Worm (Caenorhabditis elegans) whole organism, midembryonic: ENCODE results near the gene Y75B8A.28.

ENCODE experiments used
- T22C8.4 ChIP-seq: fragments of 200-800 bp; sonication (Bioruptor generic); IDR thresholded peaks from 2 replicates; pipeline ENCODE4 v1.3.6; 2022; ENCODE audit warnings: missing genetic modification characterization, missing compliant biosample characterization
- cog-1 ChIP-seq: sonication (generic microtip); optimal IDR thresholded peaks from 2 replicates; lab custom pipeline; 2016; ENCODE audit warnings: missing genetic modification characterization, missing compliant biosample characterization
- klf-2 ChIP-seq: fragments of 200-800 bp; sonication (Bioruptor generic); conservative IDR thresholded peaks from 2 replicates; pipeline ENCODE4 v1.3.6; 2022; ENCODE audit warnings: missing genetic modification reagents, missing genetic modification characterization, missing compliant biosample characterization
- tab-1 ChIP-seq: fragments of 200-800 bp; sonication (Bioruptor generic); IDR thresholded peaks from 2 replicates; pipeline ENCODE4 v1.3.6; 2022; ENCODE audit warnings: missing genetic modification characterization, missing compliant biosample characterization

- TF ChIP-seq tab-1 (GFP tag; lab: Robert Waterston, UW) (no peak), T22C8.4 (GFP tag; lab: Robert Waterston, UW) (no peak), cog-1 (no peak), klf-2 (no peak)
These were observed 3.7 kb upstream of the Y75B8A.28 start, which contains the start of gene Y75B8A.37 for ce11 chrIII:12315179-12315578.
